Fruit fly (Drosophila melanogaster) whole organism, embryonic: ENCODE data around the gene Capa.

Experiments used
- Bdp1 ChIP-seq: fragments of 200-800 bp; sonication (Bioruptor generic); optimal IDR thresholded peaks from 3 replicates; lab custom pipeline; 2016; ENCODE audit warnings: missing biosample characterization, missing genetic modification characterization
- Bteb2 ChIP-seq: fragments of 200-800 bp; sonication (Bioruptor generic); optimal IDR thresholded peaks from 2 replicates; lab custom pipeline; 2016; ENCODE audit warnings: missing biosample characterization, missing genetic modification characterization
- C15 ChIP-seq: fragments of 200-800 bp; sonication (Bioruptor generic); IDR thresholded peaks from 3 replicates; pipeline ENCODE4 v1.3.6; 2022; ENCODE audit warnings: missing biosample characterization, missing genetic modification characterization
- CG10462 ChIP-seq: fragments of 200-800 bp; sonication (Bioruptor generic); optimal IDR thresholded peaks from 2 replicates; lab custom pipeline; 2016; ENCODE audit warnings: missing biosample characterization, missing genetic modification characterization
- CG10979 ChIP-seq: fragments of 200-800 bp; sonication (Bioruptor generic); optimal IDR thresholded peaks from 2 replicates; lab custom pipeline; 2018; ENCODE audit warnings: missing biosample characterization, mild to moderate bottlenecking, missing genetic modification characterization, moderate library complexity
- CG11504 ChIP-seq: fragments of 200-800 bp; sonication (Bioruptor generic); optimal IDR thresholded peaks from 3 replicates; lab custom pipeline; 2019; ENCODE audit warnings: missing biosample characterization, mild to moderate bottlenecking, missing genetic modification characterization, moderate library complexity
- CG13287 ChIP-seq: fragments of 200-800 bp; sonication (Bioruptor generic); IDR thresholded peaks from 2 replicates; pipeline ENCODE4 v1.3.6; 2022; ENCODE audit warnings: missing biosample characterization, missing genetic modification characterization; ENCODE audit not compliant: partially characterized antibody
- CG13775 ChIP-seq: fragments of 200-800 bp; sonication (Bioruptor generic); optimal IDR thresholded peaks from 3 replicates; lab custom pipeline; 2017; ENCODE audit warnings: missing biosample characterization, mild to moderate bottlenecking, missing genetic modification characterization
- CG14860 ChIP-seq: fragments of 200-800 bp; sonication (Bioruptor generic); IDR thresholded peaks from 3 replicates; pipeline ENCODE4 v1.3.6; 2022; ENCODE audit warnings: missing biosample characterization, missing genetic modification characterization; ENCODE audit not compliant: partially characterized antibody
- CG18011 ChIP-seq: fragments of 200-800 bp; sonication (Bioruptor generic); optimal IDR thresholded peaks from 2 replicates; lab custom pipeline; 2017; ENCODE audit warnings: missing biosample characterization, missing genetic modification characterization, mild to moderate bottlenecking, moderate library complexity, missing genotype
- CG5953 ChIP-seq: fragments of 200-800 bp; sonication (Bioruptor generic); IDR thresholded peaks from 2 replicates; pipeline ENCODE4 v1.3.6; 2022; ENCODE audit warnings: missing biosample characterization, missing genetic modification characterization
- CG7839 ChIP-seq: fragments of 200-800 bp; sonication (Bioruptor generic); optimal IDR thresholded peaks from 3 replicates; lab custom pipeline; 2018; ENCODE audit warnings: missing biosample characterization, mild to moderate bottlenecking, missing genetic modification characterization, moderate library complexity
- CG8388 ChIP-seq: fragments of 200-800 bp; sonication (Bioruptor generic); optimal IDR thresholded peaks from 2 replicates; lab custom pipeline; 2019; ENCODE audit warnings: missing biosample characterization, mild to moderate bottlenecking, missing genetic modification characterization, moderate library complexity
- CG9609 ChIP-seq: fragments of 200-800 bp; sonication (Bioruptor generic); optimal IDR thresholded peaks from 3 replicates; lab custom pipeline; 2016; ENCODE audit warnings: missing biosample characterization, missing genetic modification characterization
- CTCF ChIP-seq: fragments of 200-800 bp; sonication (Bioruptor generic); optimal IDR thresholded peaks from 2 replicates; lab custom pipeline; 2017; ENCODE audit warnings: missing biosample characterization, mild to moderate bottlenecking, missing genetic modification characterization, moderate library complexity
- D19B ChIP-seq: fragments of 200-800 bp; sonication (Bioruptor generic); optimal IDR thresholded peaks from 2 replicates; lab custom pipeline; 2017; ENCODE audit warnings: missing biosample characterization, mild to moderate bottlenecking, missing genetic modification characterization
- Dp ChIP-seq: fragments of 200-800 bp; sonication (Bioruptor generic); optimal IDR thresholded peaks from 2 replicates; lab custom pipeline; 2018; ENCODE audit warnings: missing biosample characterization, mild to moderate bottlenecking, missing genetic modification characterization, moderate library complexity
- E2f1 ChIP-seq: fragments of 200-800 bp; sonication (Bioruptor generic); IDR thresholded peaks from 2 replicates; pipeline ENCODE4 v1.3.6; 2022; ENCODE audit warnings: missing biosample characterization, missing genetic modification characterization
- E2f2 ChIP-seq: fragments of 200-800 bp; sonication (Bioruptor generic); IDR thresholded peaks from 2 replicates; pipeline ENCODE4 v1.3.6; 2022; ENCODE audit warnings: missing biosample characterization, missing genetic modification characterization
- Fer2 ChIP-seq: fragments of 200-800 bp; sonication (Bioruptor generic); optimal IDR thresholded peaks from 2 replicates; lab custom pipeline; 2018; ENCODE audit warnings: missing biosample characterization, mild to moderate bottlenecking, missing genetic modification characterization, moderate library complexity
- MBD-R2 ChIP-seq: fragments of 200-800 bp; sonication (Bioruptor generic); IDR thresholded peaks from 2 replicates; pipeline ENCODE4 v1.3.6; 2022; ENCODE audit warnings: missing biosample characterization, missing genetic modification characterization
- Med ChIP-seq: fragments of 200-800 bp; sonication (Bioruptor generic); peaks from one replicate; lab custom pipeline; 2016; ENCODE audit warnings: missing biosample characterization, missing genetic modification characterization, mild to moderate bottlenecking, inconsistent platforms, moderate library complexity
- Myb ChIP-seq: fragments of 200-800 bp; sonication (Bioruptor generic); optimal IDR thresholded peaks from 2 replicates; lab custom pipeline; 2016; ENCODE audit warnings: missing biosample characterization, missing genetic modification characterization
- Rfx ChIP-seq: fragments of 200-800 bp; sonication (Bioruptor generic); IDR thresholded peaks from 2 replicates; pipeline ENCODE4 v1.3.6; 2022; ENCODE audit warnings: missing biosample characterization, missing genetic modification characterization
- TFAM ChIP-seq: fragments of 200-800 bp; sonication (Bioruptor generic); optimal IDR thresholded peaks from 2 replicates; lab custom pipeline; 2017; ENCODE audit warnings: missing biosample characterization, missing genetic modification characterization, inconsistent platforms
- ac ChIP-seq: fragments of 200-800 bp; sonication (Bioruptor generic); optimal IDR thresholded peaks from 3 replicates; lab custom pipeline; 2017; ENCODE audit warnings: missing biosample characterization, mild to moderate bottlenecking, missing genetic modification characterization
- az2 ChIP-seq: fragments of 200-800 bp; sonication (Bioruptor generic); optimal IDR thresholded peaks from 3 replicates; lab custom pipeline; 2016; ENCODE audit warnings: missing biosample characterization, missing genetic modification characterization
- chinmo ChIP-seq: fragments of 200-800 bp; sonication (Bioruptor generic); IDR thresholded peaks from 4 replicates; pipeline ENCODE4 v1.3.6; 2022; ENCODE audit warnings: missing biosample characterization, missing genetic modification characterization; ENCODE audit not compliant: partially characterized antibody
- ewg ChIP-seq: fragments of 200-800 bp; sonication (Bioruptor generic); optimal IDR thresholded peaks from 3 replicates; lab custom pipeline; 2017; ENCODE audit warnings: mild to moderate bottlenecking, missing biosample characterization, missing genetic modification reagents, missing genetic modification characterization
- exex ChIP-seq: fragments of 200-800 bp; sonication (Bioruptor generic); optimal IDR thresholded peaks from 4 replicates; lab custom pipeline; 2018; ENCODE audit warnings: missing biosample characterization, mild to moderate bottlenecking, missing genetic modification characterization, moderate library complexity
- gcm ChIP-seq: fragments of 200-800 bp; sonication (Bioruptor generic); optimal IDR thresholded peaks from 2 replicates; lab custom pipeline; 2019; ENCODE audit warnings: missing biosample characterization, mild to moderate bottlenecking, missing genetic modification characterization, moderate library complexity
- mam ChIP-seq: fragments of 200-800 bp; sonication (Bioruptor generic); optimal IDR thresholded peaks from 3 replicates; lab custom pipeline; 2016; ENCODE audit warnings: missing biosample characterization, missing genetic modification characterization
- pzg ChIP-seq: fragments of 200-800 bp; sonication (Bioruptor generic); optimal IDR thresholded peaks from 3 replicates; lab custom pipeline; 2018; ENCODE audit warnings: missing biosample characterization, mild to moderate bottlenecking, missing genetic modification characterization, moderate library complexity
- salm ChIP-seq: fragments of 200-800 bp; sonication (Bioruptor generic); optimal IDR thresholded peaks from 2 replicates; lab custom pipeline; 2018; ENCODE audit warnings: missing biosample characterization, mild to moderate bottlenecking, missing genetic modification characterization
- scrt ChIP-seq: fragments of 200-800 bp; sonication (Bioruptor generic); optimal IDR thresholded peaks from 2 replicates; lab custom pipeline; 2018; ENCODE audit warnings: missing biosample characterization, mild to moderate bottlenecking, missing genetic modification characterization, moderate library complexity
- sd ChIP-seq: fragments of 200-800 bp; sonication (Bioruptor generic); optimal IDR thresholded peaks from 3 replicates; lab custom pipeline; 2018; ENCODE audit warnings: missing biosample characterization, mild to moderate bottlenecking, missing genetic modification characterization, moderate library complexity
- sug ChIP-seq: fragments of 200-800 bp; optimal IDR thresholded peaks from 2 replicates; lab custom pipeline; 2019; ENCODE audit warnings: missing biosample characterization, mild to moderate bottlenecking, missing genetic modification characterization, moderate library complexity

The Capa gene

DNA sequence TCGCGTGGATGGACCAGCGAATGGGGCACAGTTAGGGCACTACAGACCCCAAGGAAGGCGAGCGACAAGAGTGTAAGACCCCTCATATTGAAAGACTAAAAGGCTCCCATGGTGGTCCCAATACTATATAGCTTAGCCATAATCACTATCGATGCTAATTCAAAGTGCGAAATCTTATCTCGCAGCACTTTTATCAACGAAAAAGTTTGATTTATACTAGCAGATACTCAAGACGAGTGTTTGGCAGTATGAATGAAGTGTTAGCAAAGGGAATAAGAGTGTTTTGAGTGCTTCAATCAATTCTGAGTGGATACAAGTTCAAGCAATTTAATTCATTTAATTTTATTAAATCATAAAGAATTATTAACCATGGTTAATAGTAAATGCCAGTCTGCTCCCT, 11.9 kb upstream of the Capa start, which contains the start of gene Jon99Ci:
TSS of gene Jon99Ci (minus strand) at position 101 of the 400 bp plus-strand sequence.
- TF ChIP-seq exex, result peak; percentile 45
- TF ChIP-seq Bteb2 (GFP tag; lab: Kevin White, UChicago), result no peak
- TF ChIP-seq sug (tag; lab: Kevin White, UChicago), result peak; percentile 66
- no peak for TF ChIP-seq gcm (GFP tag; lab: Kevin White, UChicago)

DNA sequence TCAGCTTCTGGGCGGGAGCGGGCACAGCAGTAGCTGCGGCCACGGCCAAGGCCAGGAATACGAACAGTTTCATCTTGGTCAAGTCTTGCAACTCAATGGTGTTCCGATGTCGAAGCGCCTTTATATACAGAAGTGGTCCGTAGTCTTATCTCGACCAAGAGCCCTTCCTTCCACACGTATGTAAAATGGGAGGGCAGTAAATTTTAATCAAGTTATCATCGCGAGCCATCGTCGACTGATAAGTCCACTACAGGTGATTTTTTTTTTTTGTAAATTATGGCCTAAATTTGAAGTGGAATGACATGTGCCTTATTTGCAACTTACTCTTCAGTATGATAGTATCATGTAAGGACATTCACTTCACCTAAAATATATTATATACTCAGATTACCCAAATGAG, 10.4 kb upstream of the Capa start, which contains the start of gene Jon99Cii:
TSS of gene Jon99Cii (minus strand) at position 101 of the 400 bp plus-strand sequence.
- TF ChIP-seq C15 (GFP tag; lab: Robert Waterston, UW), result peak; percentile 41; the same call in 1 of the 3 replicates
- TF ChIP-seq exex, result peak; percentile 28
- 0 out of 3 replicates have a peak, but pooled peaks have one; percentile 20 for TF ChIP-seq CG14860 (GFP tag; lab: Robert Waterston, UW)

DNA sequence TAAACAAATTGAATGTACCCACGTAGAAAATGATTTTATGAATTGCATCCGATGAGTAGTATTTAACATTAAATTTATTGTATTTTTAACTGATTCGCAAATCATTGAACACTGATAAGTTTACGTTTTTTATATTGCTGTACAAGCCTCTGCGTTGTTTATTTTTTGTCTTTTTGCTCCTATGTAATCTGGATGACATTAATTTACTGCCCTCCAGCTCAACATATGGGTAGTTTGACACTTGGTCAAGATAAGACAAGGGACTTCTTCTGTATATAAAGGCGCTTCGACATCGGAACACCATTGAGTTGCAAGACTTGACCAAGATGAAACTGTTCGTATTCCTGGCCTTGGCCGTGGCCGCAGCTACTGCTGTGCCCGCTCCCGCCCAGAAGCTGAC, 7.8 kb upstream of the Capa start, which contains the start of gene Jon99Ciii:
TSS of gene Jon99Ciii (plus strand) at position 301 of the 400 bp plus-strand sequence.
- peak; percentile 45 for TF ChIP-seq exex

DNA sequence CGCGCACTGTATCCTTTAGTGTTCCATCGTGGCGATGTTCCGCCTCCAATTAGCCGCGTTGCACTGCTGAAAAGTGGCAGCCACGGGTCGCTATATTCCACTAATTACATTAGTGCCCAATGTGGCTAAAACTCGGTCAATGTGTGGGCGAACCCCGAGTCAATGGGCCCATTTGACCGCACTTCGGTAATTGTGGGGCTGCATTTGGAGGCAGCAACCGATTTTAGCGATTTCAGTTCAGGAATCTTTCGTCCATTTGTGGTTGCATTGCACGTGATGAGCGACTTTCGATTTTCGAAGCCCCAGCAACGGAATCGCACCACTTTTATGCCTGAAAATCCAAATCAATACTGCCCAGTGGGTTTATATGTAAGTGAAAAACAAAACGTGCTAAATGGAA, 6.0 kb upstream of the Capa start, which contains the start of gene trp:
TSS of gene trp (minus strand) at position 101 of the 400 bp plus-strand sequence.
- TF ChIP-seq salm (tag; lab: Kevin White, UChicago) (no peak), CG10462 (no peak), CG9609 (GFP tag; lab: Kevin White, UChicago) (no peak), CG13775 (GFP tag; lab: Kevin White, UChicago) (no peak), CG7839 (no peak), CG8388 (GFP tag; lab: Kevin White, UChicago) (no peak), Med (GFP tag; lab: Kevin White, UChicago) (no peak), CG5953 (no peak), Bdp1 (GFP tag; lab: Kevin White, UChicago) (no peak), sd (tag; lab: Kevin White, UChicago) (no peak), MBD-R2 (GFP tag; lab: Robert Waterston, UW) (no peak), chinmo (GFP tag; lab: Robert Waterston, UW) (no peak), az2 (GFP tag; lab: Kevin White, UChicago) (no peak), Fer2 (no peak), mam (GFP tag; lab: Kevin White, UChicago) (no peak)

DNA sequence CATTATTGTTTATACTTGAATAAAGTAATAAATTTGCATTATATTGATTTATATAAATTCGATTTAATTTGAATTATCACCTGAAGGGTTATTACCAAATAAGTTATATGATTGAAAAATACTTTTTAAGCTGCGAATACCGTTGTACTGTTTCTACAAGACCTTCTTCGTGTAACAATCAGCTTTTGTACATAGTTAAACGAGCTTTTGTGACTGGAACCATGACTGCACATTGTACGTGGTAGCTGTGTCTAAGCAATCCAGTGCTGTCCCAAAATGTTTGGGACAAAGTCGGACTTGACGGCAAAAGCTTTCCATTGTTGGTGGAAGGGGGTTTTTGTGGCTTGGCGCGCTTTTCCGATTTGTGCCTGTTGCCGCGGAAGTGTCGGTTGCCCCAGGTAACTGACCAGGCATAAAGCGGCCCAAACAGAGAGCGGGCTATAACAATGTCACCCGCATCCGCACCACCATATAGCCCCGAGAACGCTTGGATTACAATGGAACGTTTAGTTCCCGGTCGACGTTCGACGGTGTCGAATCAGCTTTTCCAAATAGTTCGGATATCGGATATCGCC, 6.5 kb downstream of the Capa start, which contains the start of gene CG31036:
TSS of gene CG31036 (plus strand) at position 507 of the 575 bp plus-strand sequence.
- peak; percentile 20 for TF ChIP-seq ewg (GFP tag; lab: Kevin White, UChicago)
- peak; percentile 79 for TF ChIP-seq CTCF (GFP tag; lab: Kevin White, UChicago)
- TF ChIP-seq Rfx (GFP tag; lab: Robert Waterston, UW), result peak; percentile 67; the same call in 1 of the 2 replicates
- TF ChIP-seq ac, result no peak
- TF ChIP-seq CG18011 (GFP tag; lab: Kevin White, UChicago), result peak; percentile 96
- TF ChIP-seq TFAM (GFP tag; lab: Kevin White, UChicago), result no peak
- TF ChIP-seq chinmo (GFP tag; lab: Robert Waterston, UW), result 0 out of 4 replicates have a peak, but pooled peaks have one; percentile 53
- TF ChIP-seq Dp (GFP tag; lab: Kevin White, UChicago), result peak; percentile 35
- no peak for TF ChIP-seq CG10979 (tag; lab: Kevin White, UChicago)
- peak; percentile 53 for TF ChIP-seq scrt (GFP tag; lab: Kevin White, UChicago)
- no peak for TF ChIP-seq E2f1
- peak; percentile 20 for TF ChIP-seq pzg (GFP tag; lab: Kevin White, UChicago)
- TF ChIP-seq CG11504 (tag; lab: Kevin White, UChicago), result peak; percentile 48
- TF ChIP-seq Myb (GFP tag; lab: Kevin White, UChicago), result peak; percentile 40
- TF ChIP-seq E2f2 (GFP tag; lab: Robert Waterston, UW), result peak; percentile 48
- TF ChIP-seq CG13287, result peak; percentile 35; the same call in 1 of the 2 replicates
- TF ChIP-seq D19B, result peak; percentile 64
